Worm (Caenorhabditis elegans) whole organism, young adult: Measurements from ENCODE around the gene aat-8.
"Not testable (repeated sequence)": the region's sequence is repeated elsewhere in the genome, so short reads cannot be mapped to it uniquely, and the experiment has no call there.

ENCODE experiments used
- F10E7.11 ChIP-seq: sonication (generic microtip); optimal IDR thresholded peaks from 2 replicates; lab custom pipeline; 2017; ENCODE audit warnings: mild to moderate bottlenecking, missing genetic modification characterization, moderate library complexity, missing compliant biosample characterization
- F23B12.7 ChIP-seq: sonication (generic microtip); optimal IDR thresholded peaks from 2 replicates; lab custom pipeline; 2017; ENCODE audit warnings: missing genetic modification characterization, mild to moderate bottlenecking, missing compliant biosample characterization, antibody characterized with exemption, moderate library complexity; ENCODE audit not compliant: insufficient read depth
- F57C9.4 ChIP-seq: sonication (generic microtip); optimal IDR thresholded peaks from 2 replicates; lab custom pipeline; 2017; ENCODE audit warnings: mild to moderate bottlenecking, missing genetic modification characterization, missing compliant biosample characterization
- Y67H2A.10 ChIP-seq: fragments of 200-800 bp; sonication (Bioruptor generic); conservative IDR thresholded peaks from 2 replicates; pipeline ENCODE4 v1.3.6; 2022; ENCODE audit warnings: missing genetic modification reagents, missing genetic modification characterization, missing compliant biosample characterization
- ZK185.1 ChIP-seq: sonication (generic microtip); optimal IDR thresholded peaks from 2 replicates; lab custom pipeline; 2016; ENCODE audit warnings: mild to moderate bottlenecking, missing genetic modification characterization, missing compliant biosample characterization; ENCODE audit not compliant: poor library complexity, severe bottlenecking
- akir-1 ChIP-seq: fragments of 200-800 bp; sonication (Bioruptor generic); optimal IDR thresholded peaks from 2 replicates; lab custom pipeline; 2018; ENCODE audit warnings: mild to moderate bottlenecking, missing genetic modification characterization, moderate library complexity, missing compliant biosample characterization
- aptf-3 ChIP-seq: fragments of 200-800 bp; sonication (Bioruptor generic); IDR thresholded peaks from 2 replicates; pipeline ENCODE4 v1.3.6; 2022; ENCODE audit warnings: missing genetic modification characterization, missing compliant biosample characterization
- atf-7 ChIP-seq: sonication (generic microtip); optimal IDR thresholded peaks from 2 replicates; lab custom pipeline; 2017; ENCODE audit warnings: mild to moderate bottlenecking, missing genetic modification characterization, missing compliant biosample characterization
- athp-1 ChIP-seq: sonication (generic microtip); optimal IDR thresholded peaks from 2 replicates; lab custom pipeline; 2017; ENCODE audit warnings: mild to moderate bottlenecking, missing genetic modification characterization, missing compliant biosample characterization
- attf-3 ChIP-seq: fragments of 200-800 bp; sonication (Bioruptor generic); conservative IDR thresholded peaks from 2 replicates; pipeline ENCODE4 v1.3.6; 2022; ENCODE audit warnings: missing genetic modification reagents, missing genetic modification characterization, missing compliant biosample characterization
- bed-1 ChIP-seq: fragments of 200-800 bp; sonication (Bioruptor generic); IDR thresholded peaks from 2 replicates; pipeline ENCODE4 v1.3.6; 2022; ENCODE audit warnings: missing genetic modification reagents, missing genetic modification characterization, missing compliant biosample characterization
- cebp-1 ChIP-seq, 2 experiments: fragments of 200-800 bp in 1 of 2; sonication (Bioruptor generic) in 1 of 2; sonication (generic microtip) in 1 of 2; IDR thresholded peaks in 1 of 2; optimal IDR thresholded peaks in 1 of 2; 2 replicates each; pipeline versions ENCODE4 v1.3.6 to Lab custom; 2017 to 2022; ENCODE audit warnings: missing compliant biosample characterization in 2 of 2, missing genetic modification characterization in 2 of 2, mild to moderate bottlenecking in 1 of 2, missing genetic modification reagents in 1 of 2, moderate library complexity in 1 of 2
- ceh-100 ChIP-seq: fragments of 200-800 bp; sonication (Bioruptor generic); IDR thresholded peaks from 2 replicates; pipeline ENCODE4 v1.3.6; 2022; ENCODE audit warnings: missing genetic modification reagents, missing genetic modification characterization, missing compliant biosample characterization
- ceh-79 ChIP-seq: sonication (generic microtip); optimal IDR thresholded peaks from 2 replicates; lab custom pipeline; 2017; ENCODE audit warnings: mild to moderate bottlenecking, missing genetic modification characterization, missing compliant biosample characterization
- ceh-91 ChIP-seq: fragments of 200-800 bp; sonication (Bioruptor generic); IDR thresholded peaks from 2 replicates; pipeline ENCODE4 v1.3.6; 2022; ENCODE audit warnings: missing genetic modification reagents, missing genetic modification characterization, missing compliant biosample characterization
- dox-1 ChIP-seq: fragments of 200-800 bp; sonication (Bioruptor generic); IDR thresholded peaks from 2 replicates; pipeline ENCODE4 v1.3.6; 2022; ENCODE audit warnings: missing genetic modification reagents, missing genetic modification characterization, missing compliant biosample characterization
- dpl-1 ChIP-seq: fragments of 150-350 bp; optimal IDR thresholded peaks from 2 replicates; lab custom pipeline; 2014; ENCODE audit warnings: missing biosample characterization, missing genetic modification reagents, missing genetic modification characterization
- egl-44 ChIP-seq: fragments of 200-800 bp; sonication (Bioruptor generic); IDR thresholded peaks from 2 replicates; pipeline ENCODE4 v1.3.6; 2022; ENCODE audit warnings: missing genetic modification reagents, missing genetic modification characterization, missing compliant biosample characterization
- gei-17 ChIP-seq: fragments of 200-800 bp; sonication (Bioruptor generic); optimal IDR thresholded peaks from 2 replicates; lab custom pipeline; 2018; ENCODE audit warnings: mild to moderate bottlenecking, missing genetic modification characterization, missing compliant biosample characterization
- lin-26 ChIP-seq: fragments of 200-800 bp; sonication (Bioruptor generic); IDR thresholded peaks from 2 replicates; pipeline ENCODE4 v1.3.6; 2022; ENCODE audit warnings: missing genetic modification reagents, missing genetic modification characterization, missing compliant biosample characterization
- lsl-1 ChIP-seq: fragments of 200-800 bp; sonication (Bioruptor generic); optimal IDR thresholded peaks from 2 replicates; lab custom pipeline; 2018; ENCODE audit warnings: mild to moderate bottlenecking, missing genetic modification characterization, moderate library complexity, missing compliant biosample characterization
- mes-4 ChIP-seq: sonication (generic microtip); optimal IDR thresholded peaks from 2 replicates; lab custom pipeline; 2016; ENCODE audit warnings: missing genotype, missing genetic modification characterization, missing compliant biosample characterization
- nfya-2 ChIP-seq: fragments of 200-800 bp; sonication (Bioruptor generic); IDR thresholded peaks from 2 replicates; pipeline ENCODE4 v1.3.6; 2022; ENCODE audit warnings: missing genetic modification reagents, missing genetic modification characterization, missing compliant biosample characterization
- nfyb-1 ChIP-seq: fragments of 200-800 bp; sonication (Bioruptor generic); IDR thresholded peaks from 2 replicates; pipeline ENCODE4 v1.3.6; 2022; ENCODE audit warnings: missing genetic modification reagents, missing genetic modification characterization, missing compliant biosample characterization
- nhr-27 ChIP-seq: fragments of 200-800 bp; sonication (Bioruptor generic); optimal IDR thresholded peaks from 2 replicates; lab custom pipeline; 2018; ENCODE audit warnings: mild to moderate bottlenecking, missing genetic modification characterization, moderate library complexity, missing compliant biosample characterization
- pha-4 ChIP-seq: fragments of 150-350 bp; sonication (generic microtip); optimal IDR thresholded peaks from 2 replicates; lab custom pipeline; 2014; ENCODE audit warnings: missing biosample characterization, missing genetic modification reagents, missing genetic modification characterization
- sea-2 ChIP-seq: fragments of 200-800 bp; sonication (Bioruptor generic); IDR thresholded peaks from 2 replicates; pipeline ENCODE4 v1.3.6; 2022; ENCODE audit warnings: missing genetic modification characterization, missing compliant biosample characterization
- snpc-4 ChIP-seq, 5 experiments: fragments of 150-350 bp in 1 of 5; sonication (generic microtip) in 4 of 5; optimal IDR thresholded peaks; 2 replicates each; lab custom pipeline; 2014 to 2018; ENCODE audit warnings: missing genetic modification characterization in 5 of 5, missing biosample characterization in 3 of 5, antibody characterized with exemption in 2 of 5, mild to moderate bottlenecking in 2 of 5, missing compliant biosample characterization in 2 of 5, missing genotype in 2 of 5, moderate library complexity in 2 of 5, missing genetic modification reagents in 1 of 5
- tbp1 ChIP-seq: fragments of 200-800 bp; sonication (Bioruptor generic); optimal IDR thresholded peaks from 2 replicates; lab custom pipeline; 2018; ENCODE audit warnings: mild to moderate bottlenecking, missing genetic modification characterization, missing compliant biosample characterization
- tbx-9 ChIP-seq: sonication (generic microtip); optimal IDR thresholded peaks from 2 replicates; lab custom pipeline; 2016; ENCODE audit warnings: borderline replicate concordance, missing genetic modification characterization, inconsistent platforms, missing compliant biosample characterization
- unc-62 ChIP-seq: fragments of 150-350 bp; optimal IDR thresholded peaks from 2 replicates; lab custom pipeline; 2014; ENCODE audit warnings: missing biosample characterization, missing genetic modification reagents, missing genetic modification characterization
- zim-3 ChIP-seq: sonication (generic microtip); optimal IDR thresholded peaks from 2 replicates; lab custom pipeline; 2017; ENCODE audit warnings: mild to moderate bottlenecking, missing genetic modification characterization, moderate library complexity, missing compliant biosample characterization
- ztf-25 ChIP-seq: fragments of 200-800 bp; sonication (Bioruptor generic); IDR thresholded peaks from 2 replicates; pipeline ENCODE4 v1.3.6; 2022; ENCODE audit warnings: missing genetic modification reagents, missing genetic modification characterization, missing compliant biosample characterization
- ztf-3 ChIP-seq: fragments of 200-800 bp; sonication (Bioruptor generic); optimal IDR thresholded peaks from 2 replicates; lab custom pipeline; 2018; ENCODE audit warnings: mild to moderate bottlenecking, missing genetic modification characterization, missing compliant biosample characterization

aat-8 gene

DNA sequence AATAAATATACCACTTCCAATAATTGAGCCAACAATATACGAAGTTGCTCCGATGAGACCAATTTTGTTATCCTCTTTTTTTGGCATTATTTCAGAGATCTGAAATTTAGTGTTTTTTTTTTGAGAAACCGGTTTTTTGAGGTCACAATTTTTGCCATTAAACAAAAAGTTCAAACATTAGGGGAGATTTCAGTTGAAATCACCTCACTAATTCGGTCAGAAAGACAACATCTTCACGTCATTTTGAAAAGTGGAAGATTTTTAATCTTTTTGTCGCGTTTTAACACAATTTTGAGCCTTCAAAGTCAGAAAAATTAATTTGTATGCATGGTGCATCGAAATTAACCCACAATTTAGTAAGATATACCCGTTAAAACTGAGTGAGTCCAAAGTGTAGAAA is at the start of gene aat-8:
aat-8 (minus strand) TSS at position 101 of the 400 bp plus-strand sequence.
- TF ChIP-seq nfyb-1 (GFP tag; lab: Robert Waterston, UW), result no peak

DNA sequence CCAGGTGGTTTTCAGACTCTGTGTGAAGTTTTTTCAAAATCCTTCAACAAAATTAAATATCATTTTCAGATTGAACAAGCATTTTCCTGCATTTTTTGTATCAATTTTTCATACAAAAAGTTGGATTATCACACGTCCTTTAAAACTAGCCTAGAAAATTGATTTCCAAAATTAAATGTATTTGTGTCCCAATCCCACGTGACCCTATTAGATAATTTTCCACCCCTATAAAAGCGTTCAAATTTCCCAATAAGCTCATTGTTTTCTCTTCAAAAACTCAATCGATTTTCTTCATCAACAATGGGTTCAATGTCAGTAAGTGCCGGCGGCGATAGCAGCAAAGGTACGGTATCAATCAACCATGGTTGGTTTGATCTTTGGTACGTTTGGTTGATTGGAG is 49.6 kb upstream of the aat-8 start, which contains the start of gene F56D6.19:
F56D6.19 (plus strand) TSS at position 301 of the 400 bp plus-strand sequence.
- no peak for TF ChIP-seq unc-62
- no peak for TF ChIP-seq ceh-79 (tag; lab: Kevin White, UChicago)
- no peak for TF ChIP-seq F23B12.7 (tag; lab: Kevin White, UChicago)
- no peak for TF ChIP-seq athp-1 (tag; lab: Kevin White, UChicago)
- TF ChIP-seq cebp-1 (GFP tag; IDR thresholded peaks at IDR 0.05; lab: Robert Waterston, UW), result no peak
- no peak for TF ChIP-seq cebp-1 (tag; optimal IDR thresholded peaks at IDR 0.05; lab: Kevin White, UChicago)
- TF ChIP-seq ZK185.1 (tag; lab: Kevin White, UChicago), result no peak
- no peak for TF ChIP-seq ztf-25 (GFP tag; lab: Robert Waterston, UW)
- no peak for TF ChIP-seq ztf-3 (GFP tag; lab: Kevin White, UChicago)
- TF ChIP-seq nhr-27 (tag; lab: Kevin White, UChicago), result no peak
- no peak for TF ChIP-seq atf-7 (tag; lab: Kevin White, UChicago)
- no peak for TF ChIP-seq lin-26
- no peak for TF ChIP-seq dox-1 (GFP tag; lab: Robert Waterston, UW)

DNA sequence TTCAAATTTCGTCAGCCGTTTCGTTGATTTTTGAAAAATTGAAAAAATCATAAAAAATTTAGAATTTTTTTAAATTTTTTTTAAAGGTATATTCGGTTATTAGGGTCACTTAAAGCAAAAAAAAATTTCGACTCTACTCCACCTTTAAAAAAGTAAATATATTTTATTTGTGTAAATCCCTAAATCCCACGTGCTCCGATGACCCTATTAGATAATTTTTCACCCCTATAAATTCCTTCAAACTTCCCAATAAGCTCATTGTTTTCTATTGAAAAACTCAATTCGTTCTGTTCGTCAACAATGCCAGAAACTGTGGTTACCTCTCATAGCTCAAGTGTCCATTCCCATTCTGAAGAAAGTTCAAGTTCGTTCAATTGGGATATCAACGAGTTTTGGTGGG is 47.8 kb upstream of the aat-8 start, which contains the start of gene F56D6.20:
F56D6.20 (plus strand) TSS at position 301 of the 400 bp plus-strand sequence.
- TF ChIP-seq tbx-9, result no peak
- TF ChIP-seq gei-17 (GFP tag; lab: Kevin White, UChicago), result no peak
- no peak for TF ChIP-seq attf-3 (GFP tag; lab: Robert Waterston, UW)
- TF ChIP-seq ceh-100, result no peak
- TF ChIP-seq akir-1, result no peak
- TF ChIP-seq Y67H2A.10 (GFP tag; lab: Robert Waterston, UW), result no peak
- no peak for TF ChIP-seq aptf-3
- no peak for TF ChIP-seq mes-4
- TF ChIP-seq zim-3 (tag; lab: Kevin White, UChicago), result no peak
- TF ChIP-seq nfya-2, result no peak
- TF ChIP-seq F10E7.11, result no peak
- TF ChIP-seq ceh-91, result no peak
- TF ChIP-seq lsl-1 (GFP tag; lab: Kevin White, UChicago), result no peak
- no peak for TF ChIP-seq dpl-1
- no peak for TF ChIP-seq egl-44 (GFP tag; lab: Robert Waterston, UW)
- TF ChIP-seq pha-4 (tag; lab: Kevin White, UChicago), result no peak
- TF ChIP-seq F57C9.4 (tag; lab: Kevin White, UChicago), result no peak
- TF ChIP-seq snpc-4 (GFP tag; optimal IDR thresholded peaks at IDR 0.05; lab: Kevin White, UChicago), result no peak
- no peak for TF ChIP-seq snpc-4 (tag; optimal IDR thresholded peaks at IDR 0.05; lab: Kevin White, UChicago)

DNA sequence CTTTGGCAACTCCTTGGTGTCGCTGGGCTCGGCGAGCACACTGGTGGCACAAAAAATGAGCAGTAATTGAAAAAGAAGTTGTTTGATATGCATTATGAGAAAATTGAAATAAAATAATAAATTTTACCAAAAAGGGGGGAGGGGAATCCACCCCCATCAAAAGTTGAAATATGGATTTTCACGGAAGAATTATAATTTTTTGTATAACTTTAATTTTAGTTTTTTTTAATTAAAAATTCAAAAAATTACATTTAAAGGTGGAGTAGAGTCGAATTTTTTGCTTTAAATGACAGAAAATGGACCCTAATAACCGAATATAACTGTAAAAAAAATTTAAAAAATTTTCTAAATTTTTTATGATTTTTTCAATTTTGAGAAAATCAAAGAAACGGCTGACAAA is 47.0 kb upstream of the aat-8 start, which contains the start of gene F56D6.18:
F56D6.18 (minus strand) TSS at position 101 of the 400 bp plus-strand sequence.
- not testable (repeated sequence) for TF ChIP-seq sea-2 (GFP tag; lab: Robert Waterston, UW); bed-1; tbp1 (GFP tag; lab: Kevin White, UChicago)
